Fruit fly (Drosophila melanogaster): ENCODE results near the gene CG42847.

CG42847 gene

dm6 chr2L:9427570-9427969 is at the start of gene CG42847:
TSS of gene CG42847 (plus strand) at chr2L:9427870.
- TF ChIP-seq CG10348 (GFP tag; IDR thresholded peaks at IDR 0.05), result no peak
- no peak for TF ChIP-seq CG8301 (tag; optimal IDR thresholded peaks at IDR 0.05)
- no peak for TF ChIP-seq EcR (GFP tag; optimal IDR thresholded peaks at IDR 0.05)
- no peak for TF ChIP-seq CG4496 (GFP tag; IDR thresholded peaks at IDR 0.05)
- no peak for TF ChIP-seq CG14655 (GFP tag; optimal IDR thresholded peaks at IDR 0.05)
- no peak for TF ChIP-seq Pif1A (GFP tag; optimal IDR thresholded peaks at IDR 0.05)
- no peak for TF ChIP-seq CG8159 (tag; optimal IDR thresholded peaks at IDR 0.05)
- TF ChIP-seq CG17806 (tag; optimal IDR thresholded peaks at IDR 0.05), result no peak
- no peak for TF ChIP-seq gl (tag; optimal IDR thresholded peaks at IDR 0.05)
- TF ChIP-seq CG32121 (GFP tag; IDR thresholded peaks at IDR 0.05), result no peak
- no peak for TF ChIP-seq CG15710 (tag; optimal IDR thresholded peaks at IDR 0.05)
- no peak for TF ChIP-seq fd96Ca (GFP tag; IDR thresholded peaks at IDR 0.05)

dm6 chr2L:9386270-9386669 is 41.4 kb upstream of the CG42847 start:
- no peak for TF ChIP-seq CG17806 (tag; optimal IDR thresholded peaks at IDR 0.05)
- TF ChIP-seq Ets98B (GFP tag; IDR thresholded peaks at IDR 0.05), result no peak
- no peak for TF ChIP-seq CG12605 (GFP tag; IDR thresholded peaks at IDR 0.05)
- no peak for TF ChIP-seq CG32121 (GFP tag; IDR thresholded peaks at IDR 0.05)
- no peak for TF ChIP-seq rn (GFP tag; IDR thresholded peaks at IDR 0.05)

dm6 chr2L:9387240-9387672 is 40.4 kb upstream of the CG42847 start, which contains the start of gene Aldh:
TSS of gene Aldh (plus strand) at chr2L:9387389.
- TF ChIP-seq CG8301 (tag; optimal IDR thresholded peaks at IDR 0.05), result peak; percentile 60
- TF ChIP-seq CG34367 (tag; optimal IDR thresholded peaks at IDR 0.05), result peak; percentile 55
- TF ChIP-seq EcR (GFP tag; optimal IDR thresholded peaks at IDR 0.05), result no peak
- peak; percentile 75 for TF ChIP-seq CG32121 (GFP tag; IDR thresholded peaks at IDR 0.05)
- no peak for TF ChIP-seq gl (tag; optimal IDR thresholded peaks at IDR 0.05)
- no peak for TF ChIP-seq Snoo (tag; optimal IDR thresholded peaks at IDR 0.05)
- TF ChIP-seq rn (GFP tag; IDR thresholded peaks at IDR 0.05), result peak; percentile 37; the same call in 1 of the 2 replicates
- TF ChIP-seq CG8159 (tag; optimal IDR thresholded peaks at IDR 0.05), result peak; percentile 81
- TF ChIP-seq Pif1B (GFP tag; optimal IDR thresholded peaks at IDR 0.05), result no peak
- TF ChIP-seq Pif1A (GFP tag; optimal IDR thresholded peaks at IDR 0.05), result no peak
- peak; percentile 76 for TF ChIP-seq CG15710 (tag; optimal IDR thresholded peaks at IDR 0.05)
- peak; percentile 78 for TF ChIP-seq fd96Ca (GFP tag; IDR thresholded peaks at IDR 0.05)
- peak; percentile 70 for TF ChIP-seq Ets98B (GFP tag; IDR thresholded peaks at IDR 0.05)
- peak; percentile 1 for TF ChIP-seq CG13204 (GFP tag; optimal IDR thresholded peaks at IDR 0.05)
- TF ChIP-seq CG4496 (GFP tag; IDR thresholded peaks at IDR 0.05), result peak; percentile 67; the same call in 2 of the 3 replicates
- no peak; the same call in 1 of the 2 replicates for TF ChIP-seq CG12605 (GFP tag; IDR thresholded peaks at IDR 0.05)
- TF ChIP-seq CG10348 (GFP tag; IDR thresholded peaks at IDR 0.05), result no peak
- TF ChIP-seq CG14655 (GFP tag; optimal IDR thresholded peaks at IDR 0.05), result peak; percentile 84
- TF ChIP-seq D1 (tag; optimal IDR thresholded peaks at IDR 0.05), result peak; percentile 44
- peak; percentile 69 for TF ChIP-seq CG17806 (tag; optimal IDR thresholded peaks at IDR 0.05)
- TF ChIP-seq CG9948 (tag; optimal IDR thresholded peaks at IDR 0.05), result peak; percentile 70

dm6 chr2L:9388013-9388605 is 39.6 kb upstream of the CG42847 start:
- TF ChIP-seq CG17806 (tag; optimal IDR thresholded peaks at IDR 0.05), result peak; percentile 93
- peak; percentile 77 for TF ChIP-seq EcR (GFP tag; optimal IDR thresholded peaks at IDR 0.05)
- TF ChIP-seq gl (tag; optimal IDR thresholded peaks at IDR 0.05), result peak; percentile 91
- TF ChIP-seq rn (GFP tag; IDR thresholded peaks at IDR 0.05), result peak; percentile 49; the same call in 1 of the 2 replicates
- TF ChIP-seq CG8301 (tag; optimal IDR thresholded peaks at IDR 0.05), result peak; percentile 85
- peak; percentile 84 for TF ChIP-seq CG13204 (GFP tag; optimal IDR thresholded peaks at IDR 0.05)
- TF ChIP-seq fd96Ca (GFP tag; IDR thresholded peaks at IDR 0.05), result peak; percentile 96
- peak; percentile 76 for TF ChIP-seq CG10348 (GFP tag; IDR thresholded peaks at IDR 0.05)
- peak; percentile 91 for TF ChIP-seq Ets98B (GFP tag; IDR thresholded peaks at IDR 0.05)
- TF ChIP-seq CG8159 (tag; optimal IDR thresholded peaks at IDR 0.05), result peak; percentile 94
- TF ChIP-seq CG9948 (tag; optimal IDR thresholded peaks at IDR 0.05), result peak; percentile 94
- peak; percentile 83 for TF ChIP-seq CG32121 (GFP tag; IDR thresholded peaks at IDR 0.05)
- TF ChIP-seq CG4496 (GFP tag; IDR thresholded peaks at IDR 0.05), result peak; percentile 93
- peak; percentile 92 for TF ChIP-seq CG15710 (tag; optimal IDR thresholded peaks at IDR 0.05)
- peak; percentile 89 for TF ChIP-seq CG14655 (GFP tag; optimal IDR thresholded peaks at IDR 0.05)
- peak; percentile 92 for TF ChIP-seq CG34367 (tag; optimal IDR thresholded peaks at IDR 0.05)
- peak; percentile 77 for TF ChIP-seq D1 (tag; optimal IDR thresholded peaks at IDR 0.05)
- peak; percentile 89 for TF ChIP-seq Snoo (tag; optimal IDR thresholded peaks at IDR 0.05)
- TF ChIP-seq Pif1B (GFP tag; optimal IDR thresholded peaks at IDR 0.05), result peak; percentile 93
- TF ChIP-seq CG12605 (GFP tag; IDR thresholded peaks at IDR 0.05), result peak; percentile 80
- TF ChIP-seq Pif1A (GFP tag; optimal IDR thresholded peaks at IDR 0.05), result peak; percentile 91

- TF ChIP-seq CG9948 (tag; optimal IDR thresholded peaks at IDR 0.05), result no peak
- no peak for TF ChIP-seq CG8301 (tag; optimal IDR thresholded peaks at IDR 0.05)
- TF ChIP-seq CG32121 (GFP tag; IDR thresholded peaks at IDR 0.05), result no peak
- no peak for TF ChIP-seq Snoo (tag; optimal IDR thresholded peaks at IDR 0.05)
- TF ChIP-seq rn (GFP tag; IDR thresholded peaks at IDR 0.05), result no peak
Measured at dm6 chr2L:9388924-9389765, 38.5 kb upstream of the CG42847 start.

Measured in whole organism, pupa.